Worm (Caenorhabditis elegans): ENCODE measurements around the gene C24A3.1.

The C24A3.1 gene

DNA sequence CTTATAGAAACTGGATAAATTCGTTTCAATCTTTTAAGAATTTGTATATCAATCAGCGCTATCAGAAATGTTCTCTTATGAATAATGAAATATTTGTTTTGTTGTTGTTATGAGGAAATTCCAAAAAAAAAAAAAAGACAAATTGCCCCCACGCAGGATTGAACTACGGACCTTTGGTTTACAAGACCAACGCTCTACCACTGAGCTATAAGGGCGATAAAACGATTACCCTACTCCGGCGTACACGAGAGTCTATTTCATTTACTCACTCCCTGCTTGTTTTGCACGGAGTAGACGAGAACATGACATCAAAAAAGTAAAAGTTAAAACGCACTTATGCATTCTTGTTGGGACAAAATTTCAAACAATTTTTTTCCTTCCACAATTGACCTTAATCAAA lies 25.4 kb downstream of the C24A3.1 start:
- peak; percentile 41 for TF ChIP-seq hnd-1 (tag; optimal IDR thresholded peaks at IDR 0.05)
- TF ChIP-seq pes-1 (GFP tag; IDR thresholded peaks at IDR 0.05), result no peak; the same call in 1 of the 2 replicates
- no peak for TF ChIP-seq ceh-36 (tag; optimal IDR thresholded peaks at IDR 0.05)
- no peak for TF ChIP-seq aly-1 (tag; optimal IDR thresholded peaks at IDR 0.05)
- TF ChIP-seq ets-7 (tag; optimal IDR thresholded peaks at IDR 0.05), result no peak
- TF ChIP-seq flt-1 (GFP tag; IDR thresholded peaks at IDR 0.05), result no peak; the same call in none of the 2 replicates
- TF ChIP-seq scrt-1 (GFP tag; IDR thresholded peaks at IDR 0.05), result no peak
- 0 out of 2 replicates have a peak, but pooled peaks have one; percentile 49 for TF ChIP-seq tbx-11 (GFP tag; IDR thresholded peaks at IDR 0.05)
- no peak for TF ChIP-seq B0310.2 (tag; optimal IDR thresholded peaks at IDR 0.05)
- no peak for TF ChIP-seq ama-1 (optimal IDR thresholded peaks at IDR 0.05)
- peak; percentile 51; the same call in 1 of the 2 replicates for TF ChIP-seq tbx-37 (GFP tag; conservative IDR thresholded peaks at IDR 0.05)
- peak; percentile 18 for TF ChIP-seq tra-4 (tag; optimal IDR thresholded peaks at IDR 0.05)
- TF ChIP-seq F13C5.2 (tag; optimal IDR thresholded peaks at IDR 0.05), result no peak
- TF ChIP-seq sea-1 (GFP tag; conservative IDR thresholded peaks at IDR 0.05), result no peak
- TF ChIP-seq hmbx-1 (tag; optimal IDR thresholded peaks at IDR 0.05), result no peak
- no peak for TF ChIP-seq hmg-4 (GFP tag; optimal IDR thresholded peaks at IDR 0.05)

DNA sequence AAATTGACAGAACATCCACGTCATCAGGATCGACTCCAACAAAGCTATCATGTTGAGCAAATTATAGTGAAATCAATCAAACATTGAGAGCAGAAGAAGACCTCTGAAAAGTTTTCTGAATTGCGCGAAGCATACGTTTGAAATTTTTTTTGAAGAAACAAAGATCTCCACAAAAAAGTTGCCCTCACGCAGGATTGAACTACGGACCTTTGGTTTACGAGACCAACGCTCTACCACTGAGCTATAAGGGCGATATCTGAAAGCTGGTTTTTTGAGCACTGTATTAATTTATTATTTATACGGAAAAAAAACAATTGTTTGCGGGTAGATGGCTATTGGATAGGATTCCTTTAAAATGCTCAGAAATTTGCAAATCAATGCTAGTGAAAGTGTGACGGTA lies 26.6 kb downstream of the C24A3.1 start:
- no peak for TF ChIP-seq flt-1 (GFP tag; IDR thresholded peaks at IDR 0.05)
- no peak for TF ChIP-seq ets-7 (tag; optimal IDR thresholded peaks at IDR 0.05)
- TF ChIP-seq F13C5.2 (tag; optimal IDR thresholded peaks at IDR 0.05), result no peak
- no peak for TF ChIP-seq hmbx-1 (tag; optimal IDR thresholded peaks at IDR 0.05)
- no peak for TF ChIP-seq hnd-1 (tag; optimal IDR thresholded peaks at IDR 0.05)
- no peak for TF ChIP-seq sea-1 (GFP tag; conservative IDR thresholded peaks at IDR 0.05)
- no peak for TF ChIP-seq ceh-36 (tag; optimal IDR thresholded peaks at IDR 0.05)
- TF ChIP-seq ama-1 (optimal IDR thresholded peaks at IDR 0.05), result no peak
- no peak for TF ChIP-seq ceh-13 (GFP tag; optimal IDR thresholded peaks at IDR 0.05)
- no peak for TF ChIP-seq scrt-1 (GFP tag; IDR thresholded peaks at IDR 0.05)
- no peak for TF ChIP-seq tbx-11 (GFP tag; IDR thresholded peaks at IDR 0.05)
- no peak for TF ChIP-seq tra-4 (tag; optimal IDR thresholded peaks at IDR 0.05)
- TF ChIP-seq pes-1 (GFP tag; IDR thresholded peaks at IDR 0.05), result no peak
- TF ChIP-seq tbx-37 (GFP tag; conservative IDR thresholded peaks at IDR 0.05), result no peak

DNA sequence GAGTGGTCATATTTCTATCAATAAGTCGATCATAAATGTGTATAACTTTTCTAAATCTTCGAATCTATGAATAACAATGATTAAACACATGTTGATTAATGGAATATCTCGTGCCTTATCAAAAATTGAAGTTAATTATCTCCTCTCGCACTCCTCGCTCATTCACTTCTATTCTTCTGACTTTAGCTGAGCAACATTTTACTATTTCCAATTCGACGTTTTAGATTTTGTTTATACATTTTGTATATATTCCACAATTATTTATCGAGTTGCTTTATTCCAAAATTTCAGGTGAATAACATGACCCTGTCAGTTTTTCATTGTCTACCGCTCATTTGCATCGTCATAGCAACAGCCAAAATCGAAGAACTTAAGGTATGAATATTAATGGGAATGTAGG lies 28.4 kb downstream of the C24A3.1 start, which contains the start of gene T25B6.3:
T25B6.3 (plus strand) TSS at position 301 of the 400 bp plus-strand sequence.
- TF ChIP-seq ets-7 (tag; optimal IDR thresholded peaks at IDR 0.05), result no peak
- no peak for TF ChIP-seq hmg-4 (GFP tag; optimal IDR thresholded peaks at IDR 0.05)
- TF ChIP-seq ceh-36 (tag; optimal IDR thresholded peaks at IDR 0.05), result no peak
- no peak for TF ChIP-seq aly-1 (tag; optimal IDR thresholded peaks at IDR 0.05)
- no peak for TF ChIP-seq tra-4 (tag; optimal IDR thresholded peaks at IDR 0.05)
- TF ChIP-seq tbx-37 (GFP tag; conservative IDR thresholded peaks at IDR 0.05), result no peak
- no peak for TF ChIP-seq hnd-1 (tag; optimal IDR thresholded peaks at IDR 0.05)
- no peak for TF ChIP-seq hmbx-1 (tag; optimal IDR thresholded peaks at IDR 0.05)
- TF ChIP-seq tbx-11 (GFP tag; IDR thresholded peaks at IDR 0.05), result no peak
- no peak for TF ChIP-seq pes-1 (GFP tag; IDR thresholded peaks at IDR 0.05)
- no peak for TF ChIP-seq ceh-13 (GFP tag; optimal IDR thresholded peaks at IDR 0.05)
- TF ChIP-seq sea-1 (GFP tag; conservative IDR thresholded peaks at IDR 0.05), result no peak
- TF ChIP-seq F13C5.2 (tag; optimal IDR thresholded peaks at IDR 0.05), result no peak
- TF ChIP-seq flt-1 (GFP tag; IDR thresholded peaks at IDR 0.05), result no peak
- TF ChIP-seq B0310.2 (tag; optimal IDR thresholded peaks at IDR 0.05), result no peak
- no peak for TF ChIP-seq ama-1 (optimal IDR thresholded peaks at IDR 0.05)
- TF ChIP-seq scrt-1 (GFP tag; IDR thresholded peaks at IDR 0.05), result no peak

DNA sequence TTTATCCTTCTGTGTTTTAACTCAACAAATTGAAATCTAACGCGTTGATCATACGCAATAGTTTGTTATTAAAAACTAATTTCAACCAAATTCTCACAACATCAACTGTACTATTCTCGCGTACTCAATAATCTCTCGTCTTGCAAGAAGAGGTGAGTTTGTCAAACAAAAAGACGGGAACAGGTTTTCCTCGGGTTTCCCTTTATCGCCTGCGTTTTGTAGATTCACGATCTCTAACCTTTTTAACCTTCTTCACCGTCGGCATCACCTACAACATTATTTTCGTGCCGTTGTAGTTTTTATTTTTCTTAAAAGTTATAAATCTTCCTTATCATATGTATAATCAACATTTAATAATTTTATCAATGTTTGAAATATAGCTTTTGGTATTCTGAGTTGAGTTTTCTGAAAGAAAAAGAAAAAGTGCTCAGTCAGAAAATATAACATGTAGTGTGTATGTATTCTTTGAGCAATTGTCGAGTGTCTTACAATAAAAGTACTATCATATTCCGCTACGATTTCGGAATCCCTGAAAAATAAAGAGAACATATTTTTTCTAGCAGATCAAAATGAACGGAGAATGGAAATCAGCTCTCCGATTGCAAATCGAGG lies 30.1 kb downstream of the C24A3.1 start, which contains the start of gene snf-12:
snf-12 (plus strand) TSS at position 562 of the 612 bp plus-strand sequence.
- TF ChIP-seq hmbx-1 (tag; optimal IDR thresholded peaks at IDR 0.05) (no peak), flt-1 (GFP tag; IDR thresholded peaks at IDR 0.05) (no peak), pes-1 (GFP tag; IDR thresholded peaks at IDR 0.05) (no peak), tbx-37 (GFP tag; conservative IDR thresholded peaks at IDR 0.05) (no peak), tra-4 (tag; optimal IDR thresholded peaks at IDR 0.05) (no peak), hmg-4 (GFP tag; optimal IDR thresholded peaks at IDR 0.05) (no peak), F13C5.2 (tag; optimal IDR thresholded peaks at IDR 0.05) (no peak), ceh-36 (tag; optimal IDR thresholded peaks at IDR 0.05) (no peak), tbx-11 (GFP tag; IDR thresholded peaks at IDR 0.05) (no peak), sea-1 (GFP tag; conservative IDR thresholded peaks at IDR 0.05) (no peak), hnd-1 (tag; optimal IDR thresholded peaks at IDR 0.05) (no peak), ets-7 (tag; optimal IDR thresholded peaks at IDR 0.05) (no peak), ceh-13 (GFP tag; optimal IDR thresholded peaks at IDR 0.05) (no peak), aly-1 (tag; optimal IDR thresholded peaks at IDR 0.05) (no peak), scrt-1 (GFP tag; IDR thresholded peaks at IDR 0.05) (no peak), ama-1 (optimal IDR thresholded peaks at IDR 0.05) (no peak)

DNA sequence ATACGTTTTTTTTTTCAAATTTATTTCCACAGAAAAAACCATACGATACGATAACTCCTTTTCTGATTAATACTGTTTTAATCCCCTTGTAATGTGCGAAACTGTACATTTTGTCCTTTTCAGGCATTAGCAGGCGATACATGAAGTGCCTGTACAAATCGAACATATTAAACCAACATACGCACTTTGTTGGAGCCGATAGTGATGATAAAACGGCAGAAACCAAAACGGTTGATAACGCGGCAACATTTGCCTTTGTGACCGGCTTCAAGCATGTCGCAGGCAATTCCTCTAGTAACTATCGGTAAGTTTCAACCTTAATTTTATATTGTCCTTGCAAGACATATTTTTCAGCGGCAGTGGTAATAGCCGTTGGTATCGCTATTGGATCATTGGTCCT lies 35.4 kb downstream of the C24A3.1 start, which contains the start of gene nep-22:
nep-22 (plus strand) TSS at position 245 of the 400 bp plus-strand sequence.
- TF ChIP-seq ceh-13 (GFP tag; optimal IDR thresholded peaks at IDR 0.05) (no peak), ceh-36 (tag; optimal IDR thresholded peaks at IDR 0.05) (peak; percentile 7)

DNA sequence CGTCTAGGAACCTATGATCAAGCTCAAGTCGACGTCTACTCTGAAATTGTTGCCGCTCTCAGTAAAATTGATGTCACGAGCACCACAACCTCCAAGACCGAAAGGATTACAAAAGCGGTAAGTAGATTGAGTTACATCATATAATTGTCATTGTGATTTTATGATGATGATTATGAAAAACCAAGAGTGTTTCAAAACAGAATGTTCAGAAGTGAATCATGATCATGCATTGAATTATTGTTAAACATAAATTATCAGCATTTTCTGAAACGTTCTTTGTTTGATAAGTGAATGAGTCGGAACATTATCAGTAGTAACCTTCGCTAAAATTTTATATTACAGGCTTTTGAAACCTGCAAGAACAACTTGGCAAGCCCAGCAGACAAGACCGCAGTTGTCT lies 36.3 kb downstream of the C24A3.1 start:
- TF ChIP-seq tbx-11 (GFP tag; IDR thresholded peaks at IDR 0.05), result no peak
- TF ChIP-seq ceh-13 (GFP tag; optimal IDR thresholded peaks at IDR 0.05), result no peak
- TF ChIP-seq ama-1 (optimal IDR thresholded peaks at IDR 0.05), result no peak
- no peak for TF ChIP-seq hnd-1 (tag; optimal IDR thresholded peaks at IDR 0.05)
- no peak for TF ChIP-seq tra-4 (tag; optimal IDR thresholded peaks at IDR 0.05)
- TF ChIP-seq B0310.2 (tag; optimal IDR thresholded peaks at IDR 0.05), result no peak
- TF ChIP-seq scrt-1 (GFP tag; IDR thresholded peaks at IDR 0.05), result no peak
- TF ChIP-seq hmg-4 (GFP tag; optimal IDR thresholded peaks at IDR 0.05), result no peak
- no peak for TF ChIP-seq F13C5.2 (tag; optimal IDR thresholded peaks at IDR 0.05)
- TF ChIP-seq hmbx-1 (tag; optimal IDR thresholded peaks at IDR 0.05), result no peak
- TF ChIP-seq ceh-36 (tag; optimal IDR thresholded peaks at IDR 0.05), result no peak
- no peak for TF ChIP-seq pes-1 (GFP tag; IDR thresholded peaks at IDR 0.05)
- no peak for TF ChIP-seq ets-7 (tag; optimal IDR thresholded peaks at IDR 0.05)
- no peak for TF ChIP-seq sea-1 (GFP tag; conservative IDR thresholded peaks at IDR 0.05)
- no peak for TF ChIP-seq flt-1 (GFP tag; IDR thresholded peaks at IDR 0.05)
- no peak for TF ChIP-seq tbx-37 (GFP tag; conservative IDR thresholded peaks at IDR 0.05)
- no peak for TF ChIP-seq aly-1 (tag; optimal IDR thresholded peaks at IDR 0.05)

DNA sequence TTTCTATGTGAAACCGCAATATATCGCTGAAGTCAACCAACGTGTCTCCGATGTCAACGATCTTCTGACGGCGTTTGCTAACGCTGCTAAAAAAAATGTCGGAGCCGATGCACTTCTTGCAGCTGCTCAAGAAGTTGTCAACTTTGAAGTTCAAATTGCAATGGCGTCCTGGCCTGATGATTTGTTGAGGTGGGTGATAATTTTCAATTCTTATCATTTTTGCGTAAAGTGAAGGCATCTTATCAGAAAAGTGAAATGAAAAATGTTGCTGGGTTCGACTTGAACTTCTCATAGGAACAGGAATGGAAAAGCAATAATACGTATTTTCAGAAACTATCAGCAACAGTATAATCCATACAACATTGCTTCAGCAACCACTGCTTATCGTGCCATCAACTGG lies 37.4 kb downstream of the C24A3.1 start:
- TF ChIP-seq B0310.2 (tag; optimal IDR thresholded peaks at IDR 0.05), result no peak
- no peak for TF ChIP-seq tra-4 (tag; optimal IDR thresholded peaks at IDR 0.05)
